Fruit fly (Drosophila melanogaster) whole organism, pupa: Measurements from ENCODE around the gene CG5810.

ENCODE experiments used
- CG13204 ChIP-seq: fragments of 200-800 bp; sonication (Bioruptor generic); optimal IDR thresholded peaks from 2 replicates; lab custom pipeline; 2018; ENCODE audit warnings: missing biosample characterization, mild to moderate bottlenecking, missing genetic modification characterization, moderate library complexity
- CG14655 ChIP-seq: fragments of 200-800 bp; sonication (Bioruptor generic); optimal IDR thresholded peaks from 3 replicates; lab custom pipeline; 2017; ENCODE audit warnings: mild to moderate bottlenecking, missing biosample characterization, missing genetic modification reagents, missing genetic modification characterization
- CG15710 ChIP-seq: fragments of 200-800 bp; sonication (Bioruptor generic); optimal IDR thresholded peaks from 2 replicates; lab custom pipeline; 2018; ENCODE audit warnings: missing biosample characterization, mild to moderate bottlenecking, missing genetic modification characterization, moderate library complexity
- CG17806 ChIP-seq: fragments of 200-800 bp; sonication (Bioruptor generic); optimal IDR thresholded peaks from 2 replicates; lab custom pipeline; 2018; ENCODE audit warnings: missing biosample characterization, mild to moderate bottlenecking, missing genetic modification characterization, moderate library complexity
- CG32121 ChIP-seq: fragments of 200-800 bp; sonication (Bioruptor generic); IDR thresholded peaks from 2 replicates; pipeline ENCODE4 v1.3.6; 2022; ENCODE audit warnings: missing biosample characterization, missing genetic modification characterization
- CG9948 ChIP-seq: fragments of 200-800 bp; sonication (Bioruptor generic); optimal IDR thresholded peaks from 2 replicates; lab custom pipeline; 2018; ENCODE audit warnings: missing biosample characterization, mild to moderate bottlenecking, missing genetic modification characterization, moderate library complexity
- D1 ChIP-seq: fragments of 200-800 bp; sonication (Bioruptor generic); optimal IDR thresholded peaks from 2 replicates; lab custom pipeline; 2018; ENCODE audit warnings: missing biosample characterization, mild to moderate bottlenecking, missing genetic modification characterization, moderate library complexity
- EcR ChIP-seq: fragments of 200-800 bp; sonication (Bioruptor generic); optimal IDR thresholded peaks from 3 replicates; lab custom pipeline; 2019; ENCODE audit warnings: missing biosample characterization, missing genetic modification characterization, mild to moderate bottlenecking, moderate library complexity, missing genetic modification reagents
- Ets98B ChIP-seq: fragments of 200-800 bp; sonication (Bioruptor generic); IDR thresholded peaks from 2 replicates; pipeline ENCODE4 v1.3.6; 2022; ENCODE audit warnings: missing biosample characterization, missing genetic modification characterization
- Pif1B ChIP-seq: fragments of 200-800 bp; sonication (Bioruptor generic); optimal IDR thresholded peaks from 3 replicates; lab custom pipeline; 2016; ENCODE audit warnings: missing biosample characterization, missing genetic modification characterization
- Snoo ChIP-seq: fragments of 200-800 bp; sonication (Bioruptor generic); optimal IDR thresholded peaks from 3 replicates; lab custom pipeline; 2017; ENCODE audit warnings: missing biosample characterization, mild to moderate bottlenecking, missing genetic modification characterization, inconsistent platforms
- fd96Ca ChIP-seq: fragments of 200-800 bp; sonication (Bioruptor generic); IDR thresholded peaks from 3 replicates; pipeline ENCODE4 v1.3.6; 2022; ENCODE audit warnings: missing biosample characterization, missing genetic modification characterization

DNA sequence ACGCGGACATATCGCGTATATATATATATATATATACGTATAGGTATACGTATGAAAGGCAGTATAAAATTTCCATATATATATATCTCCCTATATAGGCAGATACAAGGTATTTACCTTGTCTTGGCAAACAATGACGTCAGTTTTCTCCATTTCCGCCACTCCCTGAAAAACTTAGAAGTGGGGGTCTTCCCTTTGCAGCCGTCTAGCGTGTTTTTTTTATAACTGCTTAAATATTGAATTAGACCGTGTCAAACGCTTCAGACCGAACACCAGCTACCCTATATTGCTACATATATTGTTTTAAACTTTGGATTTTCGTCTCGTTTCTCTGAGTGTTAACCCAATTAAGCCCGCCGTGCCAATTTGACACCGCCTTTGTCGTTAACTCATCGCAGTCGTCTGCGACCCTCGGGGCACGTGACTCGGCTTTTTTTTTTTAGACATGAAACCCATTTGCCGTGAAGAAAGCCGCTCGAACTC lies 13.1 kb downstream of the CG5810 start:
- TF ChIP-seq fd96Ca (GFP tag; lab: Robert Waterston, UW) (no peak), CG13204 (GFP tag; lab: Kevin White, UChicago) (no peak), Ets98B (GFP tag; lab: Robert Waterston, UW) (no peak; the same call in 1 of the 2 replicates), CG14655 (GFP tag; lab: Kevin White, UChicago) (no peak), D1 (no peak), Snoo (tag; lab: Kevin White, UChicago) (no peak), CG32121 (GFP tag; lab: Robert Waterston, UW) (no peak), EcR (GFP tag; lab: Kevin White, UChicago) (no peak), CG9948 (no peak), CG17806 (tag; lab: Kevin White, UChicago) (no peak), Pif1B (GFP tag; lab: Kevin White, UChicago) (no peak), CG15710 (tag; lab: Kevin White, UChicago) (no peak)
